Worm (Caenorhabditis elegans): ENCODE data around the gene anmt-3.

The anmt-3 gene

ce11 chrV:9995791-9996190, 37.7 kb upstream of the anmt-3 start, which contains the start of gene K08H10.6:
K08H10.6 (minus strand) TSS chrV:9995891.
- TF ChIP-seq pes-1 (GFP tag; IDR thresholded peaks at IDR 0.05) (no peak), scrt-1 (GFP tag; IDR thresholded peaks at IDR 0.05) (no peak), tra-4 (tag; optimal IDR thresholded peaks at IDR 0.05) (no peak), hmg-4 (GFP tag; optimal IDR thresholded peaks at IDR 0.05) (no peak), tbx-37 (GFP tag; conservative IDR thresholded peaks at IDR 0.05) (no peak), ceh-36 (tag; optimal IDR thresholded peaks at IDR 0.05) (no peak), tbx-11 (GFP tag; IDR thresholded peaks at IDR 0.05) (no peak), ceh-13 (GFP tag; optimal IDR thresholded peaks at IDR 0.05) (no peak), ets-7 (tag; optimal IDR thresholded peaks at IDR 0.05) (no peak), F13C5.2 (tag; optimal IDR thresholded peaks at IDR 0.05) (no peak), ama-1 (optimal IDR thresholded peaks at IDR 0.05) (no peak), hmbx-1 (tag; optimal IDR thresholded peaks at IDR 0.05) (no peak), B0310.2 (tag; optimal IDR thresholded peaks at IDR 0.05) (no peak), aly-1 (tag; optimal IDR thresholded peaks at IDR 0.05) (no peak), hnd-1 (tag; optimal IDR thresholded peaks at IDR 0.05) (no peak), flt-1 (GFP tag; IDR thresholded peaks at IDR 0.05) (no peak), sea-1 (GFP tag; conservative IDR thresholded peaks at IDR 0.05) (no peak)

- TF ChIP-seq sea-1 (GFP tag; conservative IDR thresholded peaks at IDR 0.05) (no peak), tra-4 (tag; optimal IDR thresholded peaks at IDR 0.05) (no peak), tbx-11 (GFP tag; IDR thresholded peaks at IDR 0.05) (no peak), ceh-36 (tag; optimal IDR thresholded peaks at IDR 0.05) (no peak), scrt-1 (GFP tag; IDR thresholded peaks at IDR 0.05) (no peak), ets-7 (tag; optimal IDR thresholded peaks at IDR 0.05) (no peak), B0310.2 (tag; optimal IDR thresholded peaks at IDR 0.05) (no peak), tbx-37 (GFP tag; conservative IDR thresholded peaks at IDR 0.05) (no peak), pes-1 (GFP tag; IDR thresholded peaks at IDR 0.05) (no peak), aly-1 (tag; optimal IDR thresholded peaks at IDR 0.05) (no peak), hmbx-1 (tag; optimal IDR thresholded peaks at IDR 0.05) (no peak), ceh-13 (GFP tag; optimal IDR thresholded peaks at IDR 0.05) (no peak), ama-1 (optimal IDR thresholded peaks at IDR 0.05) (no peak), hnd-1 (tag; optimal IDR thresholded peaks at IDR 0.05) (no peak)
Observed at ce11 chrV:9991610-9992009, 33.5 kb upstream of the anmt-3 start, which contains the start of the genes rde-1 and trpp-6. rde-1 (minus strand) TSS chrV:9991642. trpp-6 (plus strand) TSS chrV:9991895.

- no peak for TF ChIP-seq F13C5.2 (tag; optimal IDR thresholded peaks at IDR 0.05)
- no peak for TF ChIP-seq ets-7 (tag; optimal IDR thresholded peaks at IDR 0.05)
- TF ChIP-seq hmbx-1 (tag; optimal IDR thresholded peaks at IDR 0.05) = no peak
- TF ChIP-seq hnd-1 (tag; optimal IDR thresholded peaks at IDR 0.05) = no peak
- TF ChIP-seq pes-1 (GFP tag; IDR thresholded peaks at IDR 0.05) = no peak
- no peak for TF ChIP-seq sea-1 (GFP tag; conservative IDR thresholded peaks at IDR 0.05)
- TF ChIP-seq B0310.2 (tag; optimal IDR thresholded peaks at IDR 0.05) = no peak
Observed at ce11 chrV:9987688-9988087, 29.6 kb upstream of the anmt-3 start, which contains the start of gene C27H6.8. C27H6.8 (minus strand) TSS chrV:9987788.

- TF ChIP-seq ama-1 (optimal IDR thresholded peaks at IDR 0.05) (no peak), hmg-4 (GFP tag; optimal IDR thresholded peaks at IDR 0.05) (no peak), aly-1 (tag; optimal IDR thresholded peaks at IDR 0.05) (no peak), ceh-36 (tag; optimal IDR thresholded peaks at IDR 0.05) (no peak), sea-1 (GFP tag; conservative IDR thresholded peaks at IDR 0.05) (no peak), ets-7 (tag; optimal IDR thresholded peaks at IDR 0.05) (no peak), scrt-1 (GFP tag; IDR thresholded peaks at IDR 0.05) (no peak), ceh-13 (GFP tag; optimal IDR thresholded peaks at IDR 0.05) (no peak), B0310.2 (tag; optimal IDR thresholded peaks at IDR 0.05) (no peak), flt-1 (GFP tag; IDR thresholded peaks at IDR 0.05) (no peak), tbx-11 (GFP tag; IDR thresholded peaks at IDR 0.05) (no peak), hnd-1 (tag; optimal IDR thresholded peaks at IDR 0.05) (no peak), pes-1 (GFP tag; IDR thresholded peaks at IDR 0.05) (no peak), tbx-37 (GFP tag; conservative IDR thresholded peaks at IDR 0.05) (no peak), F13C5.2 (tag; optimal IDR thresholded peaks at IDR 0.05) (no peak), hmbx-1 (tag; optimal IDR thresholded peaks at IDR 0.05) (no peak), tra-4 (tag; optimal IDR thresholded peaks at IDR 0.05) (no peak)
Observed at ce11 chrV:9986177-9986576, 28.0 kb upstream of the anmt-3 start, which contains the start of gene rmd-2. rmd-2 (minus strand) TSS chrV:9986277.

ce11 chrV:9985227-9985864, 27.2 kb upstream of the anmt-3 start:
- no peak for TF ChIP-seq hmbx-1 (tag; optimal IDR thresholded peaks at IDR 0.05)
- no peak for TF ChIP-seq hnd-1 (tag; optimal IDR thresholded peaks at IDR 0.05)
- TF ChIP-seq scrt-1 (GFP tag; IDR thresholded peaks at IDR 0.05) = no peak
- no peak for TF ChIP-seq ets-7 (tag; optimal IDR thresholded peaks at IDR 0.05)

ce11 chrV:9984821-9985220, 26.7 kb upstream of the anmt-3 start:
- TF ChIP-seq ets-7 (tag; optimal IDR thresholded peaks at IDR 0.05) (no peak), pes-1 (GFP tag; IDR thresholded peaks at IDR 0.05) (no peak), sea-1 (GFP tag; conservative IDR thresholded peaks at IDR 0.05) (no peak)

- TF ChIP-seq F13C5.2 (tag; optimal IDR thresholded peaks at IDR 0.05) = no peak
- TF ChIP-seq flt-1 (GFP tag; IDR thresholded peaks at IDR 0.05) = no peak
- no peak for TF ChIP-seq ama-1 (optimal IDR thresholded peaks at IDR 0.05)
- no peak for TF ChIP-seq pes-1 (GFP tag; IDR thresholded peaks at IDR 0.05)
- TF ChIP-seq ceh-13 (GFP tag; optimal IDR thresholded peaks at IDR 0.05) = no peak
- no peak for TF ChIP-seq sea-1 (GFP tag; conservative IDR thresholded peaks at IDR 0.05)
- no peak for TF ChIP-seq aly-1 (tag; optimal IDR thresholded peaks at IDR 0.05)
- TF ChIP-seq hmg-4 (GFP tag; optimal IDR thresholded peaks at IDR 0.05) = no peak
- no peak for TF ChIP-seq tbx-11 (GFP tag; IDR thresholded peaks at IDR 0.05)
- TF ChIP-seq scrt-1 (GFP tag; IDR thresholded peaks at IDR 0.05) = no peak
- TF ChIP-seq hmbx-1 (tag; optimal IDR thresholded peaks at IDR 0.05) = no peak
- no peak for TF ChIP-seq ets-7 (tag; optimal IDR thresholded peaks at IDR 0.05)
- TF ChIP-seq tra-4 (tag; optimal IDR thresholded peaks at IDR 0.05) = no peak
- TF ChIP-seq hnd-1 (tag; optimal IDR thresholded peaks at IDR 0.05) = no peak
- no peak for TF ChIP-seq B0310.2 (tag; optimal IDR thresholded peaks at IDR 0.05)
- TF ChIP-seq ceh-36 (tag; optimal IDR thresholded peaks at IDR 0.05) = no peak
- TF ChIP-seq tbx-37 (GFP tag; conservative IDR thresholded peaks at IDR 0.05) = no peak
Observed at ce11 chrV:9983529-9983928, 25.4 kb upstream of the anmt-3 start.
